Fruit fly (Drosophila melanogaster): Measurements from ENCODE around the gene CG31174.
A peak's percentile ranks its signal among the peaks of the same experiment; 100 is the strongest.

Gene CG31174

dm6 chr3R:21822562-21822933 lies 46.8 kb downstream of the CG31174 start, which contains the start of gene CASK:
Gene CASK, minus strand, starts transcription at chr3R:21822674.
- TF ChIP-seq Sox14 (GFP tag; optimal IDR thresholded peaks at IDR 0.05): no peak
- TF ChIP-seq Lpt (GFP tag; optimal IDR thresholded peaks at IDR 0.05): no peak
- TF ChIP-seq pdm3 (GFP tag; optimal IDR thresholded peaks at IDR 0.05): peak; percentile 6
- no peak for TF ChIP-seq Ets21C (GFP tag; optimal IDR thresholded peaks at IDR 0.05)
- TF ChIP-seq svp (GFP tag): peak; percentile 52
- peak; percentile 73 for TF ChIP-seq fkh (GFP tag; optimal IDR thresholded peaks at IDR 0.05)
- TF ChIP-seq esn (GFP tag; optimal IDR thresholded peaks at IDR 0.05): peak; percentile 19
- peak; percentile 3 for TF ChIP-seq Hr4 (GFP tag; optimal IDR thresholded peaks at IDR 0.05)
- TF ChIP-seq CG31627 (GFP tag; optimal IDR thresholded peaks at IDR 0.05): no peak
- TF ChIP-seq achi (GFP tag; optimal IDR thresholded peaks at IDR 0.05): no peak
- no peak for TF ChIP-seq Eip78C (GFP tag)
- TF ChIP-seq Hr39 (GFP tag; optimal IDR thresholded peaks at IDR 0.05): peak; percentile 5

DNA sequence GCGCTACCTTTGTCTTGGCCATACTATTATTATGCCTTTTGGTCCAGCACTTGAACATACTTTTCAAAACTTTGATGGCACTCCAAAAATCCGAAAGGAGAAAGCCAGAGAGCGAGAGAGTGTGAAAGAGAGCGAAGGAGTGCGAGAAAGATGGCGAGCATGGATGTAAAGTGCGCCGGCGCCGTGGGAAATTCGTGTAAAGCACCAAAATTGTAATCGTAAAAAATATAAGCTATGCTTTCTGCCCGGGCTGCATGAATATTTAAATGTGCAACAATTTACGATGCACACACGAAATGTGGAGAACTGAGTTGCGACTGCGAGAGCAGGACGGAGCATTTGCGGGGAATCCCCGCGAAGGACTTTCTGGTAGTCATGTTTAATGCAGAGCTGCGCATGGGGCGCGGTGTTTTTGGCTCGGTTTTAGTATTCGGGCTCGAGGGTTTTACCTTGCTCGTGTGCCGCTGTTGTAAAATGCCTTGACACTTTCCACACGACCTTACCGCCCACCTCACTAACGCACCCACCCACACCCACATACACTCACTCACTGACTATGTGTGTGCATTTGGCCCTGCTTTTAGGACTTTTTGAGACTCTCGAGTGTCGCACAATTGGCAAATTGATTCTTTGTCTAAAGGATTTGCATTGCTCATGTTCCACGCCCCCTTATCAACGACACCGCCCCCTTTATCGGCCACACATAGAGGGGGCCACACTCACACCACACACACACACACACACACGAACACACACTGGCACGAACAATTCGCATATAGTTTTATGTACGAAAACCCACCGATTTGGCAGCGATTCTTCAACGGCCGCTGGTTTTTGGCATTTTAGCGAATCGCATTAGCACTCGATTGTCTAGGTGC lies 47.4 kb downstream of the CG31174 start:
- no peak for TF ChIP-seq CG9139 (GFP tag; optimal IDR thresholded peaks at IDR 0.05)
- TF ChIP-seq Sox15 (GFP tag; optimal IDR thresholded peaks at IDR 0.05): no peak
- no peak for TF ChIP-seq salr (GFP tag; optimal IDR thresholded peaks at IDR 0.05)
- TF ChIP-seq Met (GFP tag; optimal IDR thresholded peaks at IDR 0.05): no peak
- peak in 1 of 2 experiments; percentile 24 for TF ChIP-seq ss (GFP tag; optimal IDR thresholded peaks at IDR 0.05)
- no peak for TF ChIP-seq Hr38 (GFP tag; optimal IDR thresholded peaks at IDR 0.05)

All from whole organism, prepupa.